Fruit fly (Drosophila melanogaster): ENCODE results near the gene Obp83cd.

Obp83cd gene

dm6 chr3R:6110916-6111315 lies 3.0 kb downstream of the Obp83cd start, which contains the start of gene Obp83ef:
TSS of gene Obp83ef (minus strand) at chr3R:6111034.
- TF ChIP-seq CoRest (tag; optimal IDR thresholded peaks at IDR 0.05) (no peak), Med (GFP tag) (peak; percentile 35)

- no peak for TF ChIP-seq vnd (GFP tag; IDR thresholded peaks at IDR 0.05; ENCODE audit: partially characterized antibody)
- peak; percentile 46 for TF ChIP-seq nmo (GFP tag; optimal IDR thresholded peaks at IDR 0.05)
- TF ChIP-seq fru (optimal IDR thresholded peaks at IDR 0.05), result no peak
- TF ChIP-seq CG15514 (GFP tag; optimal IDR thresholded peaks at IDR 0.05), result peak; percentile 9
- no peak for TF ChIP-seq gsb-n (tag; optimal IDR thresholded peaks at IDR 0.05)
- no peak for TF ChIP-seq z (GFP tag; IDR thresholded peaks at IDR 0.05)
- TF ChIP-seq scrt (GFP tag; optimal IDR thresholded peaks at IDR 0.05), result peak; percentile 33
- TF ChIP-seq HHEX (GFP tag; optimal IDR thresholded peaks at IDR 0.05), result peak; percentile 42
- no peak for TF ChIP-seq CG4424 (GFP tag; optimal IDR thresholded peaks at IDR 0.05)
- no peak for TF ChIP-seq CG11085 (GFP tag; IDR thresholded peaks at IDR 0.05)
- 0 out of 3 replicates have a peak, but pooled peaks have one; percentile 30 for TF ChIP-seq zen2 (GFP tag; IDR thresholded peaks at IDR 0.05; ENCODE audit: partially characterized antibody)
- peak; percentile 3 for TF ChIP-seq lbe (GFP tag; optimal IDR thresholded peaks at IDR 0.05)
- TF ChIP-seq eve (GFP tag; optimal IDR thresholded peaks at IDR 0.05), result peak in 1 of 2 experiments; percentile 41
- TF ChIP-seq CG12104 (GFP tag; optimal IDR thresholded peaks at IDR 0.05), result no peak
- TF ChIP-seq CG1832 (GFP tag; optimal IDR thresholded peaks at IDR 0.05), result no peak
- peak; percentile 66 for TF ChIP-seq Rfx (GFP tag; IDR thresholded peaks at IDR 0.05)
- no peak for TF ChIP-seq hbn (GFP tag; IDR thresholded peaks at IDR 0.05; ENCODE audit: partially characterized antibody)
- peak; percentile 21 for TF ChIP-seq Abd-B (GFP tag; optimal IDR thresholded peaks at IDR 0.05)
- TF ChIP-seq CG8924 (tag; optimal IDR thresholded peaks at IDR 0.05), result peak; percentile 38
- no peak for TF ChIP-seq run (tag; optimal IDR thresholded peaks at IDR 0.05)
- TF ChIP-seq jing (GFP tag; optimal IDR thresholded peaks at IDR 0.05), result no peak
- no peak for TF ChIP-seq CG3847 (GFP tag; IDR thresholded peaks at IDR 0.05)
- TF ChIP-seq CG2712 (tag; optimal IDR thresholded peaks at IDR 0.05), result peak; percentile 58
- TF ChIP-seq CG7745 (tag; optimal IDR thresholded peaks at IDR 0.05), result no peak
- TF ChIP-seq zfh2 (GFP tag; optimal IDR thresholded peaks at IDR 0.05), result peak; percentile 13
- 0 out of 2 replicates have a peak, but pooled peaks have one; percentile 13 for TF ChIP-seq HLH3B (GFP tag; IDR thresholded peaks at IDR 0.05)
- peak; percentile 40 for TF ChIP-seq ind (GFP tag; optimal IDR thresholded peaks at IDR 0.05)
- no peak for TF ChIP-seq Spps (tag; optimal IDR thresholded peaks at IDR 0.05)
- no peak for TF ChIP-seq corto (GFP tag; optimal IDR thresholded peaks at IDR 0.05)
- peak; percentile 29 for TF ChIP-seq ATbp (GFP tag; optimal IDR thresholded peaks at IDR 0.05)
- no peak for TF ChIP-seq HmgZ (tag; optimal IDR thresholded peaks at IDR 0.05)
- TF ChIP-seq esg (GFP tag; conservative IDR thresholded peaks at IDR 0.05), result no peak
- peak; percentile 54 for TF ChIP-seq Oli (tag; optimal IDR thresholded peaks at IDR 0.05)
- TF ChIP-seq Stat92E (GFP tag; optimal IDR thresholded peaks at IDR 0.05), result no peak
- TF ChIP-seq sens (GFP tag), result peak; percentile 88
- no peak for TF ChIP-seq ftz-f1 (GFP tag; optimal IDR thresholded peaks at IDR 0.05)
- peak; percentile 3 for TF ChIP-seq CG3163 (GFP tag; optimal IDR thresholded peaks at IDR 0.05)
- TF ChIP-seq lilli (GFP tag; optimal IDR thresholded peaks at IDR 0.05), result peak; percentile 36
- TF ChIP-seq CG10267 (tag; optimal IDR thresholded peaks at IDR 0.05), result no peak
- TF ChIP-seq CG18262 (tag; optimal IDR thresholded peaks at IDR 0.05), result peak; percentile 37
- TF ChIP-seq az2 (GFP tag; optimal IDR thresholded peaks at IDR 0.05), result peak; percentile 10
- TF ChIP-seq MBD-R2 (GFP tag; IDR thresholded peaks at IDR 0.05), result no peak
- TF ChIP-seq odd (GFP tag; optimal IDR thresholded peaks at IDR 0.05), result peak; percentile 18
- peak; percentile 36 for TF ChIP-seq CG17385 (GFP tag; optimal IDR thresholded peaks at IDR 0.05)
- TF ChIP-seq slbo (GFP tag; IDR thresholded peaks at IDR 0.05), result peak; percentile 73
Observed at dm6 chr3R:6112252-6112995, 4.5 kb downstream of the Obp83cd start, which contains the start of gene Obp83g. TSS of gene Obp83g (minus strand) at chr3R:6112302.
